Worm (Caenorhabditis elegans) whole organism, midembryonic: ENCODE measurements around the gene sptf-2.

Experiments used
- cog-1 ChIP-seq: sonication (generic microtip); optimal IDR thresholded peaks from 2 replicates; lab custom pipeline; 2016; ENCODE audit warnings: missing genetic modification characterization, missing compliant biosample characterization
- flt-1 ChIP-seq: fragments of 200-800 bp; sonication (Bioruptor generic); IDR thresholded peaks from 2 replicates; pipeline ENCODE4 v1.3.6; 2022; ENCODE audit warnings: missing genetic modification characterization, missing compliant biosample characterization
- klf-2 ChIP-seq: fragments of 200-800 bp; sonication (Bioruptor generic); conservative IDR thresholded peaks from 2 replicates; pipeline ENCODE4 v1.3.6; 2022; ENCODE audit warnings: missing genetic modification reagents, missing genetic modification characterization, missing compliant biosample characterization
- med-1 ChIP-seq: sonication (generic microtip); optimal IDR thresholded peaks from 2 replicates; lab custom pipeline; 2017; ENCODE audit warnings: missing genetic modification characterization, mild to moderate bottlenecking, missing compliant biosample characterization, antibody characterized with exemption, missing genetic modification reagents; ENCODE audit not compliant: insufficient read depth
- tab-1 ChIP-seq: fragments of 200-800 bp; sonication (Bioruptor generic); IDR thresholded peaks from 2 replicates; pipeline ENCODE4 v1.3.6; 2022; ENCODE audit warnings: missing genetic modification characterization, missing compliant biosample characterization

DNA sequence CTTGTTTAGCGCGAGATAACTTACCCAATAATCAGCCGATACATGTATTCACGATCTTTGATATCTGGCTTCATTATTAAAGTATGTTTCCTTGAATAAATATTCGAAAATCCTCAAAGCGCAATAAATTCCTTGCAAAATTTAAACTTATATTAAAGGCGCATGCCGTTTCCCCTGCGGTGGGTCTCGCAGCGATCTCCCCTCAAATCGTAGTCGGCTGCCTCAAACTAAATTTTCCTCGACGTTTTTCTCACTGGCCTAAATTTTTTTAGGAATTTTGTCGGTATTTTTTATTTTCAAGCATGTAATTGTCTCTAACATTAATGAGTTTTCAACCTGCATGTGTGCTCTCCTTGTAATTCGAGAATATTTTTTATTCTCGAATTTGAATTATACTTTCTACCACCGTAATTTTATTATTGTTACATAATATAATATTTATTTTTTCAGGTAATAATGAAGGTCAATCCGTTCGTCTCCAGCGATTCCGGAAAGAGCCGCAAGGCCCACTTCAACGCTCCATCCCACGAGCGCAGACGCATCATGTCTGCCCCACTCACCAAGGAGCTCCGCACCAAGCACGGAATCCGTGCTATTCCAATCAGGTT is 22.8 kb upstream of the sptf-2 start, which contains the start of the genes cpf-1 and rpl-26:
- TF ChIP-seq klf-2, result no peak
- no peak for TF ChIP-seq flt-1
- no peak for TF ChIP-seq med-1 (GFP tag; lab: Kevin White, UChicago)
- TF ChIP-seq cog-1 (tag; lab: Kevin White, UChicago), result no peak
- no peak for TF ChIP-seq tab-1 (GFP tag; lab: Robert Waterston, UW)
